Fruit fly (Drosophila melanogaster) S2 (cell line): ENCODE data around the gene Obp83a.

Source experiments
- CG8478 ChIP-seq: fragments of >200 bp; optimal IDR thresholded peaks from 2 replicates; lab custom pipeline; 2018
- CTCF ChIP-seq, 2 experiments: fragments of >200 bp; optimal IDR thresholded peaks; 2 replicates each; lab custom pipeline; 2018

dm6 chr3R:6006595-6006994 is 31.6 kb upstream of the Obp83a start:
- no peak for TF ChIP-seq CTCF (optimal IDR thresholded peaks at IDR 0.05; lab: Kevin White, UChicago)
- TF ChIP-seq CG8478 (lab: Kevin White, UChicago): no peak
